Fruit fly (Drosophila melanogaster) whole organism, wandering third instar larva: ENCODE measurements around the gene scf.
A peak's percentile ranks its signal among the peaks of the same experiment; 100 is the strongest.

Experiments used
- Abd-B ChIP-seq: fragments of >200 bp; optimal IDR thresholded peaks from 2 replicates; lab custom pipeline; 2017; ENCODE audit warnings: missing biosample characterization, missing genetic modification characterization
- CG32264 ChIP-seq: fragments of 200-800 bp; sonication (Bioruptor generic); optimal IDR thresholded peaks from 2 replicates; lab custom pipeline; 2016; ENCODE audit warnings: missing biosample characterization, missing genetic modification characterization
- CG9705 ChIP-seq: fragments of 200-800 bp; sonication (Bioruptor generic); optimal IDR thresholded peaks from 2 replicates; lab custom pipeline; 2018; ENCODE audit warnings: missing biosample characterization, mild to moderate bottlenecking, missing genetic modification characterization
- CrebA ChIP-seq: fragments of 200-800 bp; sonication (Bioruptor generic); optimal IDR thresholded peaks from 2 replicates; lab custom pipeline; 2016; ENCODE audit warnings: missing biosample characterization, mild to moderate bottlenecking, missing genetic modification characterization, borderline replicate concordance
- Dfd ChIP-seq: fragments of >200 bp; optimal IDR thresholded peaks from 2 replicates; lab custom pipeline; 2017; ENCODE audit warnings: missing biosample characterization, missing genetic modification characterization
- Dif ChIP-seq: fragments of 200-275, 200-300 bp; sonication (Bioruptor generic); optimal IDR thresholded peaks from 2 replicates; lab custom pipeline; 2018; ENCODE audit warnings: missing biosample characterization, missing genetic modification characterization; ENCODE audit not compliant: partially characterized antibody
- GATAd ChIP-seq: sonication (Bioruptor generic); optimal IDR thresholded peaks from 2 replicates; lab custom pipeline; 2016; ENCODE audit warnings: missing biosample characterization, missing genetic modification characterization
- HLH106 ChIP-seq: fragments of 200-800 bp; optimal IDR thresholded peaks from 3 replicates; lab custom pipeline; 2019; ENCODE audit warnings: missing biosample characterization, mild to moderate bottlenecking, missing genetic modification characterization, moderate library complexity
- Hnf4 ChIP-seq: fragments of 200-800 bp; sonication (Bioruptor generic); optimal IDR thresholded peaks from 2 replicates; lab custom pipeline; 2016; ENCODE audit warnings: missing biosample characterization, mild to moderate bottlenecking, missing genetic modification characterization
- Hr78 ChIP-seq: fragments of >200 bp; optimal IDR thresholded peaks from 2 replicates; lab custom pipeline; 2017; ENCODE audit warnings: missing biosample characterization, missing genetic modification characterization
- Hr83 ChIP-seq: fragments of 200-300 bp; sonication (Bioruptor generic); optimal IDR thresholded peaks from 2 replicates; lab custom pipeline; 2016; ENCODE audit warnings: missing biosample characterization, mild to moderate bottlenecking, missing genetic modification characterization, moderate library complexity; ENCODE audit not compliant: poor library complexity, severe bottlenecking
- Jra ChIP-seq: sonication (Bioruptor generic); optimal IDR thresholded peaks from 2 replicates; lab custom pipeline; 2016; ENCODE audit warnings: missing biosample characterization, missing genetic modification characterization
- Mio ChIP-seq: sonication (Bioruptor generic); optimal IDR thresholded peaks from 2 replicates; lab custom pipeline; 2016; ENCODE audit warnings: missing biosample characterization, missing genetic modification characterization
- Myc ChIP-seq: fragments of >200 bp; optimal IDR thresholded peaks from 2 replicates; lab custom pipeline; 2017
- N ChIP-seq: fragments of >200 bp; optimal IDR thresholded peaks from 2 replicates; lab custom pipeline; 2018; ENCODE audit warnings: missing biosample characterization, missing external identifiers, missing genetic modification characterization
- OdsH ChIP-seq: fragments of 200-800 bp; sonication (Bioruptor generic); optimal IDR thresholded peaks from 2 replicates; lab custom pipeline; 2016; ENCODE audit warnings: missing biosample characterization, mild to moderate bottlenecking, missing genetic modification characterization
- Rel ChIP-seq, 2 experiments: fragments of 200-800 bp; sonication (Bioruptor generic) in 1 of 2; optimal IDR thresholded peaks; 2 replicates in 1 of 2; 3 replicates in 1 of 2; lab custom pipeline; 2016 to 2019; ENCODE audit warnings: mild to moderate bottlenecking in 2 of 2, missing biosample characterization in 2 of 2, missing genetic modification characterization in 2 of 2, moderate library complexity in 1 of 2
- Sp1 ChIP-seq: fragments of 200-800 bp; sonication (Bioruptor generic); optimal IDR thresholded peaks from 3 replicates; lab custom pipeline; 2019; ENCODE audit warnings: missing biosample characterization, mild to moderate bottlenecking, missing genetic modification characterization, moderate library complexity
- Vsx2 ChIP-seq: fragments of 200-300, 225-300 bp; sonication (Bioruptor generic); optimal IDR thresholded peaks from 2 replicates; lab custom pipeline; 2018; ENCODE audit warnings: missing biosample characterization, missing genetic modification characterization; ENCODE audit not compliant: partially characterized antibody
- br ChIP-seq: fragments of 200-800 bp; sonication (Bioruptor generic); optimal IDR thresholded peaks from 2 replicates; lab custom pipeline; 2016; ENCODE audit warnings: missing biosample characterization, missing genetic modification characterization
- brk ChIP-seq: fragments of 200-800 bp; sonication (Bioruptor generic); optimal IDR thresholded peaks from 2 replicates; lab custom pipeline; 2016; ENCODE audit warnings: missing biosample characterization, mild to moderate bottlenecking, missing genetic modification characterization
- dl ChIP-seq, 2 experiments: fragments of 175-275, 200-275 bp in 1 of 2; fragments of 200-275 bp in 1 of 2; sonication (Bioruptor generic); optimal IDR thresholded peaks; lab custom pipeline; 2018; ENCODE audit warnings: mild to moderate bottlenecking in 2 of 2, missing biosample characterization in 2 of 2, missing genetic modification characterization in 2 of 2, moderate library complexity in 2 of 2; ENCODE audit not compliant: partially characterized antibody in 2 of 2, insufficient read depth in 1 of 2
- dmrt93B ChIP-seq: fragments of 200-800 bp; sonication (Bioruptor generic); optimal IDR thresholded peaks from 2 replicates; lab custom pipeline; 2018; ENCODE audit warnings: missing biosample characterization, mild to moderate bottlenecking, missing genetic modification characterization
- dsf ChIP-seq: sonication (Bioruptor generic); optimal IDR thresholded peaks from 2 replicates; lab custom pipeline; 2016; ENCODE audit warnings: missing biosample characterization, missing genetic modification characterization, borderline replicate concordance
- ey ChIP-seq: fragments of 200-800 bp; sonication (Bioruptor generic); optimal IDR thresholded peaks from 2 replicates; lab custom pipeline; 2016; ENCODE audit warnings: missing biosample characterization, missing genetic modification characterization
- foxo ChIP-seq, 2 experiments: fragments of 200-800 bp; sonication (Bioruptor generic); optimal IDR thresholded peaks; 2 replicates in 1 of 2; 3 replicates in 1 of 2; lab custom pipeline; 2016 to 2017; ENCODE audit warnings: missing biosample characterization in 2 of 2, missing genetic modification characterization in 2 of 2
- fru ChIP-seq: fragments of 200-800 bp; sonication (Bioruptor generic); optimal IDR thresholded peaks from 3 replicates; lab custom pipeline; 2016; ENCODE audit warnings: missing biosample characterization, mild to moderate bottlenecking, missing genetic modification characterization
- h ChIP-seq: fragments of 200-800 bp; sonication (Bioruptor generic); optimal IDR thresholded peaks from 3 replicates; lab custom pipeline; 2016; ENCODE audit warnings: missing biosample characterization, mild to moderate bottlenecking, missing genetic modification characterization
- jim ChIP-seq: fragments of 175-275, 200-325 bp; sonication (Bioruptor generic); optimal IDR thresholded peaks from 2 replicates; lab custom pipeline; 2016; ENCODE audit warnings: missing biosample characterization, mild to moderate bottlenecking, missing genetic modification characterization
- lola ChIP-seq: fragments of >200 bp; optimal IDR thresholded peaks from 2 replicates; lab custom pipeline; 2017; ENCODE audit warnings: missing biosample characterization, missing genetic modification characterization
- pan ChIP-seq: fragments of >200 bp; optimal IDR thresholded peaks from 2 replicates; lab custom pipeline; 2017
- psq ChIP-seq: fragments of 200-800 bp; sonication (Bioruptor generic); optimal IDR thresholded peaks from 3 replicates; lab custom pipeline; 2017; ENCODE audit warnings: missing biosample characterization, mild to moderate bottlenecking, missing genetic modification characterization, moderate library complexity
- rgr ChIP-seq: fragments of 200-800 bp; sonication (Bioruptor generic); optimal IDR thresholded peaks from 3 replicates; lab custom pipeline; 2016; ENCODE audit warnings: missing biosample characterization, mild to moderate bottlenecking, missing genetic modification characterization
- sage ChIP-seq: fragments of 200-800 bp; sonication (Bioruptor generic); optimal IDR thresholded peaks from 2 replicates; lab custom pipeline; 2016; ENCODE audit warnings: missing biosample characterization, mild to moderate bottlenecking, missing genetic modification characterization
- sv ChIP-seq: fragments of 200-800 bp; sonication (Bioruptor generic); optimal IDR thresholded peaks from 3 replicates; lab custom pipeline; 2016; ENCODE audit warnings: missing biosample characterization, missing genetic modification characterization
- tai ChIP-seq: sonication (Bioruptor generic); optimal IDR thresholded peaks from 2 replicates; lab custom pipeline; 2016; ENCODE audit warnings: missing biosample characterization, missing genetic modification characterization
- usp ChIP-seq: fragments of >200 bp; optimal IDR thresholded peaks from 2 replicates; lab custom pipeline; 2017; ENCODE audit warnings: missing biosample characterization, missing genetic modification characterization
- woc ChIP-seq: sonication (Bioruptor generic); optimal IDR thresholded peaks from 2 replicates; lab custom pipeline; 2016; ENCODE audit warnings: missing biosample characterization, mild to moderate bottlenecking, missing genetic modification characterization

The scf gene

DNA sequence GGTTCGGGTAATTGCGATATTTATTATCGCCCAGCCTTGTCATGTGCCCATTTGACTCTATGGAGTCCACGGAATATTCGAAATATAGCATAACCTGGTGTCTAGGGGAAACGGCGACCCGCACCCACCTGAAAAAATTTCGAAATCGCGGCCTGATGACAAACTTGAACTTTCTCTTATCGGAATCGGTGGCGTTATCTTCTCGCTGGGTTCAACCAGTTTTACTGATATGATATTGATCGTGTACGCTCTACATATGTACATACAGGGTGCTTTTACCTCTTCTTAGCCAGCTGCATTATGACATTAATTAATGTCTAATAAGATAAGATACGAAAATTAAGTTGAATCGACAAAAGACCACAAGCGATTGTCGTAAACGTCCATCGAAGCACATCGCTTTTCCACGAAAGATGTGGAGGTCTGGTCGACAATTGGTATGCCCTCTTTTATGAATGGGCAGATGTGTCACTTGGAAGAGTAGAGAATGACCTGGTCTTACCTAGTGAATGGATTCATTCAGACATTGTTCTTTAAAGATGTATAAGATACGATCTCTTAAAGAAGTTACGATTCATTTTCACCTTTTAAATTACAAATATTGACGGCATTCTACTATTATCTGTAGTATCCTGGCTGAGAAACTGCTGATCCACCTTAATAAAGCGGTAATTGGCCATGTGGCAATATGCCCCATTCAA, 21.9 kb downstream of the scf start:
- TF ChIP-seq jim (GFP tag; lab: Kevin White, UChicago): no peak
- no peak for TF ChIP-seq pan (lab: Kevin White, UChicago)
- TF ChIP-seq Jra (GFP tag; lab: Kevin White, UChicago): no peak
- no peak for TF ChIP-seq dmrt93B (GFP tag; lab: Kevin White, UChicago)
- no peak for TF ChIP-seq GATAd (GFP tag; lab: Kevin White, UChicago)
- TF ChIP-seq Mio (GFP tag; lab: Kevin White, UChicago): no peak
- no peak for TF ChIP-seq sv (GFP tag; lab: Kevin White, UChicago)
- peak; percentile 52 for TF ChIP-seq ey (GFP tag; lab: Kevin White, UChicago)
- TF ChIP-seq brk (GFP tag; lab: Kevin White, UChicago): no peak
- TF ChIP-seq lola: no peak
- peak in 1 of 2 experiments; percentile 55 for TF ChIP-seq foxo (GFP tag; optimal IDR thresholded peaks at IDR 0.05; lab: Kevin White, UChicago)
- no peak for TF ChIP-seq psq (GFP tag; lab: Kevin White, UChicago)
- no peak for TF ChIP-seq Hr83 (GFP tag; lab: Kevin White, UChicago)
- no peak for TF ChIP-seq Myc (lab: Kevin White, UChicago)
- TF ChIP-seq Abd-B (GFP tag; lab: Kevin White, UChicago): no peak
- no peak for TF ChIP-seq CrebA (GFP tag; lab: Kevin White, UChicago)
- no peak for TF ChIP-seq dl (GFP tag; optimal IDR thresholded peaks at IDR 0.05; lab: Kevin White, UChicago; ENCODE audit: insufficient read depth in 1 of 2, partially characterized antibody in 2 of 2)
- no peak for TF ChIP-seq dsf (GFP tag; lab: Kevin White, UChicago)
- no peak for TF ChIP-seq CG9705
- no peak for TF ChIP-seq woc (GFP tag; lab: Kevin White, UChicago)
- no peak for TF ChIP-seq Hnf4
- TF ChIP-seq sage (GFP tag; lab: Kevin White, UChicago): no peak
- TF ChIP-seq br (GFP tag; lab: Kevin White, UChicago): peak; percentile 20
- TF ChIP-seq h (GFP tag; lab: Kevin White, UChicago): peak; percentile 39
- peak; percentile 5 for TF ChIP-seq Hr78 (GFP tag; lab: Kevin White, UChicago)
- no peak for TF ChIP-seq CG32264 (GFP tag; lab: Kevin White, UChicago)
- no peak for TF ChIP-seq usp (GFP tag; lab: Kevin White, UChicago)
- TF ChIP-seq Rel (GFP tag; optimal IDR thresholded peaks at IDR 0.05; lab: Kevin White, UChicago): no peak
- TF ChIP-seq Rel (tag; optimal IDR thresholded peaks at IDR 0.05; lab: Kevin White, UChicago): no peak
- TF ChIP-seq fru (GFP tag; lab: Kevin White, UChicago): peak; percentile 30
- TF ChIP-seq OdsH (GFP tag; lab: Kevin White, UChicago): no peak
- TF ChIP-seq tai (GFP tag; lab: Kevin White, UChicago): no peak
- no peak for TF ChIP-seq Dif (GFP tag; lab: Kevin White, UChicago)
- no peak for TF ChIP-seq Sp1 (GFP tag; lab: Kevin White, UChicago)
- peak; percentile 6 for TF ChIP-seq HLH106 (tag; lab: Kevin White, UChicago)
- no peak for TF ChIP-seq Dfd (GFP tag; lab: Kevin White, UChicago)
- TF ChIP-seq Vsx2 (GFP tag; lab: Kevin White, UChicago): no peak
- no peak for TF ChIP-seq N (GFP tag; lab: Kevin White, UChicago)
- TF ChIP-seq rgr (GFP tag; lab: Kevin White, UChicago): peak; percentile 19

DNA sequence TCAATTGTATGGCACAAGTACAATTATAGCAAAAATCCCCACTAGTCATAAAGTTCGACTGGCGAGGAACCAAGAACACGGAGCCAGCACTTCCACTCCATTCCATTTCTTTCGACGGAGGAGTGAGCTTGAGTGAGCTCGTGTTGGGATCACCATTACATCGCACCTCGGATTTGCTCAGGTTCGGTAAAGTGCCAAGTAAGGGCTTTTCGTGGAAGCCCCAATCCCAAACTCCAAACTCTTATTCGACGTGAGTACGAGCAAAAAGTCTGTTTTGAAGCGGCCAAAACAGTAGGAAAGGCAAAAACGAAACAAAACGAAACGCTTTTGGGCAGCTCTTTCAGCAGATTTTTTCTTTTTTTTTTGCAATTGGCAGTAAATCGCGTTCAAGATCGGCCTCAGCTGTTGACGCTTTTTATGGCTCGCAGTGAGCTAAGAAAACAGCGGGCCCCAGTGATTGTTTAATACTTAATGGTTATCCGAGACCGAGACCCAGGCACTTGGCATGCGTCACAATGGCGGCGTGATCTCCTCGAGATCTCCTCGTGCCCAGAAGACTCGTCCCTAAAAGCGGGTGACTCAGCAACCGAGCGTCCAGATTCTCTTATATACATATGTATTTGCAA, 22.6 kb downstream of the scf start:
- TF ChIP-seq usp (GFP tag; lab: Kevin White, UChicago): no peak
- no peak for TF ChIP-seq N (GFP tag; lab: Kevin White, UChicago)
- no peak for TF ChIP-seq ey (GFP tag; lab: Kevin White, UChicago)
- TF ChIP-seq Mio (GFP tag; lab: Kevin White, UChicago): no peak
- TF ChIP-seq CG32264 (GFP tag; lab: Kevin White, UChicago): peak; percentile 30
- TF ChIP-seq Jra (GFP tag; lab: Kevin White, UChicago): peak; percentile 94
- no peak for TF ChIP-seq jim (GFP tag; lab: Kevin White, UChicago)
- no peak for TF ChIP-seq lola
- TF ChIP-seq tai (GFP tag; lab: Kevin White, UChicago): no peak
- peak; percentile 75 for TF ChIP-seq sage (GFP tag; lab: Kevin White, UChicago)
- peak; percentile 63 for TF ChIP-seq Hr83 (GFP tag; lab: Kevin White, UChicago)
- no peak for TF ChIP-seq Dif (GFP tag; lab: Kevin White, UChicago)
- TF ChIP-seq sv (GFP tag; lab: Kevin White, UChicago): no peak
- no peak for TF ChIP-seq Dfd (GFP tag; lab: Kevin White, UChicago)
- no peak for TF ChIP-seq HLH106 (tag; lab: Kevin White, UChicago)
- TF ChIP-seq dl (GFP tag; optimal IDR thresholded peaks at IDR 0.05; lab: Kevin White, UChicago; ENCODE audit: insufficient read depth in 1 of 2, partially characterized antibody in 2 of 2): no peak
- TF ChIP-seq CrebA (GFP tag; lab: Kevin White, UChicago): no peak
- no peak for TF ChIP-seq Myc (lab: Kevin White, UChicago)
- TF ChIP-seq br (GFP tag; lab: Kevin White, UChicago): peak; percentile 62
- peak; percentile 44 for TF ChIP-seq Rel (GFP tag; optimal IDR thresholded peaks at IDR 0.05; lab: Kevin White, UChicago)
- peak; percentile 48 for TF ChIP-seq Rel (tag; optimal IDR thresholded peaks at IDR 0.05; lab: Kevin White, UChicago)
- no peak for TF ChIP-seq pan (lab: Kevin White, UChicago)
- TF ChIP-seq woc (GFP tag; lab: Kevin White, UChicago): no peak
- TF ChIP-seq fru (GFP tag; lab: Kevin White, UChicago): peak; percentile 59
- no peak for TF ChIP-seq dsf (GFP tag; lab: Kevin White, UChicago)
- TF ChIP-seq psq (GFP tag; lab: Kevin White, UChicago): peak; percentile 53
- TF ChIP-seq foxo (GFP tag; optimal IDR thresholded peaks at IDR 0.05; lab: Kevin White, UChicago): no peak
- no peak for TF ChIP-seq brk (GFP tag; lab: Kevin White, UChicago)
- TF ChIP-seq dmrt93B (GFP tag; lab: Kevin White, UChicago): no peak
- TF ChIP-seq Abd-B (GFP tag; lab: Kevin White, UChicago): no peak
- peak; percentile 41 for TF ChIP-seq rgr (GFP tag; lab: Kevin White, UChicago)
- no peak for TF ChIP-seq GATAd (GFP tag; lab: Kevin White, UChicago)
- TF ChIP-seq CG9705: no peak
- TF ChIP-seq Vsx2 (GFP tag; lab: Kevin White, UChicago): no peak
- TF ChIP-seq Sp1 (GFP tag; lab: Kevin White, UChicago): peak; percentile 32
- TF ChIP-seq h (GFP tag; lab: Kevin White, UChicago): peak; percentile 71
- TF ChIP-seq Hr78 (GFP tag; lab: Kevin White, UChicago): no peak
